Worm (Caenorhabditis elegans) whole organism, young adult: ENCODE measurements around the gene F32D8.5.

Experiments used
- B0035.1 ChIP-seq: sonication (generic microtip); optimal IDR thresholded peaks from 2 replicates; lab custom pipeline; 2016; ENCODE audit warnings: missing genetic modification characterization, mild to moderate bottlenecking, missing compliant biosample characterization, missing genotype, missing genetic modification reagents
- B0336.3 ChIP-seq: fragments of 200-800 bp; sonication (Bioruptor generic); IDR thresholded peaks from 2 replicates; pipeline ENCODE4 v1.3.6; 2022; ENCODE audit warnings: missing genetic modification characterization, missing compliant biosample characterization
- F10E7.11 ChIP-seq: sonication (generic microtip); optimal IDR thresholded peaks from 2 replicates; lab custom pipeline; 2017; ENCODE audit warnings: mild to moderate bottlenecking, missing genetic modification characterization, moderate library complexity, missing compliant biosample characterization
- F23B12.7 ChIP-seq: sonication (generic microtip); optimal IDR thresholded peaks from 2 replicates; lab custom pipeline; 2017; ENCODE audit warnings: missing genetic modification characterization, mild to moderate bottlenecking, missing compliant biosample characterization, antibody characterized with exemption, moderate library complexity; ENCODE audit not compliant: insufficient read depth
- F52B5.7 ChIP-seq: sonication (generic microtip); optimal IDR thresholded peaks from 2 replicates; lab custom pipeline; 2016; ENCODE audit warnings: mild to moderate bottlenecking, missing genetic modification characterization, missing compliant biosample characterization
- K12H6.12 ChIP-seq: fragments of 200-800 bp; sonication (Bioruptor generic); optimal IDR thresholded peaks from 2 replicates; lab custom pipeline; 2018; ENCODE audit warnings: mild to moderate bottlenecking, missing genetic modification characterization, missing compliant biosample characterization
- ZK185.1 ChIP-seq: sonication (generic microtip); optimal IDR thresholded peaks from 2 replicates; lab custom pipeline; 2016; ENCODE audit warnings: mild to moderate bottlenecking, missing genetic modification characterization, missing compliant biosample characterization; ENCODE audit not compliant: poor library complexity, severe bottlenecking
- ama-1 ChIP-seq, 3 experiments: fragments of 150-350 bp in 1 of 3; sonication (generic microtip) in 2 of 3; optimal IDR thresholded peaks; 2 replicates each; lab custom pipeline; 2014 to 2018; ENCODE audit warnings: missing biosample characterization in 2 of 3, missing genetic modification characterization in 2 of 3, missing genetic modification reagents in 2 of 3
- aptf-3 ChIP-seq: fragments of 200-800 bp; sonication (Bioruptor generic); IDR thresholded peaks from 2 replicates; pipeline ENCODE4 v1.3.6; 2022; ENCODE audit warnings: missing genetic modification characterization, missing compliant biosample characterization
- athp-1 ChIP-seq: sonication (generic microtip); optimal IDR thresholded peaks from 2 replicates; lab custom pipeline; 2017; ENCODE audit warnings: mild to moderate bottlenecking, missing genetic modification characterization, missing compliant biosample characterization
- ccch-3 ChIP-seq: fragments of 200-800 bp; sonication (Bioruptor generic); optimal IDR thresholded peaks from 2 replicates; lab custom pipeline; 2018; ENCODE audit warnings: mild to moderate bottlenecking, missing genetic modification characterization, missing compliant biosample characterization
- cebp-1 ChIP-seq, 2 experiments: fragments of 200-800 bp in 1 of 2; sonication (Bioruptor generic) in 1 of 2; sonication (generic microtip) in 1 of 2; IDR thresholded peaks in 1 of 2; optimal IDR thresholded peaks in 1 of 2; 2 replicates each; pipeline versions ENCODE4 v1.3.6 to Lab custom; 2017 to 2022; ENCODE audit warnings: missing compliant biosample characterization in 2 of 2, missing genetic modification characterization in 2 of 2, mild to moderate bottlenecking in 1 of 2, missing genetic modification reagents in 1 of 2, moderate library complexity in 1 of 2
- ceh-100 ChIP-seq: fragments of 200-800 bp; sonication (Bioruptor generic); IDR thresholded peaks from 2 replicates; pipeline ENCODE4 v1.3.6; 2022; ENCODE audit warnings: missing genetic modification reagents, missing genetic modification characterization, missing compliant biosample characterization
- ceh-40 ChIP-seq: fragments of 200-800 bp; sonication (Bioruptor generic); IDR thresholded peaks from 2 replicates; pipeline ENCODE4 v1.3.6; 2022; ENCODE audit warnings: missing genetic modification characterization, missing compliant biosample characterization
- chd-7 ChIP-seq: sonication (generic microtip); optimal IDR thresholded peaks from 2 replicates; lab custom pipeline; 2016; ENCODE audit warnings: mild to moderate bottlenecking, missing genetic modification characterization, moderate library complexity, missing compliant biosample characterization
- dpl-1 ChIP-seq: fragments of 150-350 bp; optimal IDR thresholded peaks from 2 replicates; lab custom pipeline; 2014; ENCODE audit warnings: missing biosample characterization, missing genetic modification reagents, missing genetic modification characterization
- egl-44 ChIP-seq: fragments of 200-800 bp; sonication (Bioruptor generic); IDR thresholded peaks from 2 replicates; pipeline ENCODE4 v1.3.6; 2022; ENCODE audit warnings: missing genetic modification reagents, missing genetic modification characterization, missing compliant biosample characterization
- egrh-3 ChIP-seq: fragments of 200-800 bp; sonication (Bioruptor generic); IDR thresholded peaks from 2 replicates; pipeline ENCODE4 v1.3.6; 2022; ENCODE audit warnings: missing genetic modification reagents, missing genetic modification characterization, missing compliant biosample characterization
- fkh-3 ChIP-seq: sonication (generic microtip); optimal IDR thresholded peaks from 2 replicates; lab custom pipeline; 2016; ENCODE audit warnings: mild to moderate bottlenecking, missing genetic modification characterization, missing compliant biosample characterization
- gei-17 ChIP-seq: fragments of 200-800 bp; sonication (Bioruptor generic); optimal IDR thresholded peaks from 2 replicates; lab custom pipeline; 2018; ENCODE audit warnings: mild to moderate bottlenecking, missing genetic modification characterization, missing compliant biosample characterization
- him-1 ChIP-seq: sonication (generic microtip); optimal IDR thresholded peaks from 2 replicates; lab custom pipeline; 2016; ENCODE audit warnings: missing genotype, missing genetic modification reagents, missing genetic modification characterization, missing compliant biosample characterization
- hlh-26 ChIP-seq: fragments of 200-800 bp; sonication (Bioruptor generic); conservative IDR thresholded peaks from 2 replicates; pipeline ENCODE4 v1.3.6; 2022; ENCODE audit warnings: missing genetic modification reagents, missing genetic modification characterization, missing compliant biosample characterization
- hmg-1.2 ChIP-seq: fragments of 200-800 bp; sonication (Bioruptor generic); IDR thresholded peaks from 2 replicates; pipeline ENCODE4 v1.3.6; 2022; ENCODE audit warnings: missing genetic modification reagents, missing genetic modification characterization, missing compliant biosample characterization
- let-526 ChIP-seq: fragments of 200-800 bp; sonication (Bioruptor generic); IDR thresholded peaks from 2 replicates; pipeline ENCODE4 v1.3.6; 2022; ENCODE audit warnings: missing genetic modification reagents, missing genetic modification characterization, missing compliant biosample characterization
- let-607 ChIP-seq, 2 experiments: fragments of 200-800 bp in 1 of 2; sonication (Bioruptor generic) in 1 of 2; sonication (generic microtip) in 1 of 2; optimal IDR thresholded peaks; 2 replicates each; lab custom pipeline; 2016 to 2018; ENCODE audit warnings: mild to moderate bottlenecking in 2 of 2, missing compliant biosample characterization in 2 of 2, missing genetic modification characterization in 2 of 2, moderate library complexity in 2 of 2, missing genotype in 1 of 2
- lin-40 ChIP-seq: sonication (generic microtip); optimal IDR thresholded peaks from 2 replicates; lab custom pipeline; 2016; ENCODE audit warnings: missing genetic modification characterization, mild to moderate bottlenecking, missing compliant biosample characterization, missing genotype, missing genetic modification reagents
- lir-1 ChIP-seq: fragments of 200-800 bp; sonication (Bioruptor generic); conservative IDR thresholded peaks from 2 replicates; pipeline ENCODE4 v1.3.6; 2022; ENCODE audit warnings: missing genetic modification reagents, missing genetic modification characterization, missing compliant biosample characterization
- lsy-27 ChIP-seq: sonication (generic microtip); optimal IDR thresholded peaks from 2 replicates; lab custom pipeline; 2017; ENCODE audit warnings: missing genetic modification characterization, mild to moderate bottlenecking, missing compliant biosample characterization, antibody characterized with exemption, missing genotype, borderline replicate concordance; ENCODE audit not compliant: insufficient read depth
- madf-10 ChIP-seq: sonication (generic microtip); optimal IDR thresholded peaks from 2 replicates; lab custom pipeline; 2016; ENCODE audit warnings: mild to moderate bottlenecking, missing genetic modification characterization, missing compliant biosample characterization
- madf-6 ChIP-seq: fragments of 200-800 bp; sonication (Bioruptor generic); IDR thresholded peaks from 2 replicates; pipeline ENCODE4 v1.3.6; 2022; ENCODE audit warnings: missing genetic modification reagents, missing genetic modification characterization, missing compliant biosample characterization
- mxl-1 ChIP-seq: sonication (generic microtip); optimal IDR thresholded peaks from 2 replicates; lab custom pipeline; 2016; ENCODE audit warnings: missing genetic modification characterization, missing compliant biosample characterization
- nfyb-1 ChIP-seq: fragments of 200-800 bp; sonication (Bioruptor generic); IDR thresholded peaks from 2 replicates; pipeline ENCODE4 v1.3.6; 2022; ENCODE audit warnings: missing genetic modification reagents, missing genetic modification characterization, missing compliant biosample characterization
- nhr-80 ChIP-seq: sonication (generic microtip); optimal IDR thresholded peaks from 2 replicates; lab custom pipeline; 2016; ENCODE audit warnings: missing genetic modification characterization, missing compliant biosample characterization
- nhr-90 ChIP-seq: sonication (generic microtip); optimal IDR thresholded peaks from 2 replicates; lab custom pipeline; 2016; ENCODE audit warnings: missing genotype, mild to moderate bottlenecking, missing genetic modification characterization, missing compliant biosample characterization
- pbrm-1 ChIP-seq: fragments of 200-800 bp; sonication (Bioruptor generic); IDR thresholded peaks from 2 replicates; pipeline ENCODE4 v1.3.6; 2022; ENCODE audit warnings: missing genetic modification reagents, missing genetic modification characterization, missing compliant biosample characterization
- repo-1 ChIP-seq: sonication (generic microtip); optimal IDR thresholded peaks from 2 replicates; lab custom pipeline; 2017; ENCODE audit warnings: mild to moderate bottlenecking, missing genetic modification characterization, missing compliant biosample characterization
- snpc-1.1 ChIP-seq: sonication (generic microtip); optimal IDR thresholded peaks from 2 replicates; lab custom pipeline; 2017; ENCODE audit warnings: missing genetic modification characterization, mild to moderate bottlenecking, missing compliant biosample characterization, antibody characterized with exemption, moderate library complexity, missing genotype, missing genetic modification reagents; ENCODE audit not compliant: insufficient read depth
- snpc-4 ChIP-seq, 5 experiments: fragments of 150-350 bp in 1 of 5; sonication (generic microtip) in 4 of 5; optimal IDR thresholded peaks; 2 replicates each; lab custom pipeline; 2014 to 2018; ENCODE audit warnings: missing genetic modification characterization in 5 of 5, missing biosample characterization in 3 of 5, antibody characterized with exemption in 2 of 5, mild to moderate bottlenecking in 2 of 5, missing compliant biosample characterization in 2 of 5, missing genotype in 2 of 5, moderate library complexity in 2 of 5, missing genetic modification reagents in 1 of 5
- tbp1 ChIP-seq: fragments of 200-800 bp; sonication (Bioruptor generic); optimal IDR thresholded peaks from 2 replicates; lab custom pipeline; 2018; ENCODE audit warnings: mild to moderate bottlenecking, missing genetic modification characterization, missing compliant biosample characterization
- tlf-1 ChIP-seq: fragments of 200-800 bp; sonication (Bioruptor generic); optimal IDR thresholded peaks from 2 replicates; lab custom pipeline; 2018; ENCODE audit warnings: mild to moderate bottlenecking, missing genetic modification characterization, missing compliant biosample characterization
- zim-3 ChIP-seq: sonication (generic microtip); optimal IDR thresholded peaks from 2 replicates; lab custom pipeline; 2017; ENCODE audit warnings: mild to moderate bottlenecking, missing genetic modification characterization, moderate library complexity, missing compliant biosample characterization
- ztf-22 ChIP-seq: fragments of 200-800 bp; sonication (Bioruptor generic); optimal IDR thresholded peaks from 2 replicates; lab custom pipeline; 2018; ENCODE audit warnings: mild to moderate bottlenecking, missing genetic modification characterization, moderate library complexity, missing compliant biosample characterization
- ztf-26 ChIP-seq: sonication (generic microtip); optimal IDR thresholded peaks from 2 replicates; lab custom pipeline; 2017; ENCODE audit warnings: missing genetic modification characterization, missing compliant biosample characterization
- ztf-28 ChIP-seq: fragments of 200-800 bp; sonication (Bioruptor generic); IDR thresholded peaks from 2 replicates; pipeline ENCODE4 v1.3.6; 2022; ENCODE audit warnings: missing genetic modification reagents, missing genetic modification characterization, missing compliant biosample characterization
- ztf-3 ChIP-seq: fragments of 200-800 bp; sonication (Bioruptor generic); optimal IDR thresholded peaks from 2 replicates; lab custom pipeline; 2018; ENCODE audit warnings: mild to moderate bottlenecking, missing genetic modification characterization, missing compliant biosample characterization
- ztf-6 ChIP-seq: fragments of 200-800 bp; sonication (Bioruptor generic); IDR thresholded peaks from 2 replicates; pipeline ENCODE4 v1.3.6; 2022; ENCODE audit warnings: missing genetic modification reagents, missing genetic modification characterization, missing compliant biosample characterization

Gene F32D8.5

ce11 chrV:10940571-10940991, 46.0 kb downstream of the F32D8.5 start:
- TF ChIP-seq ztf-26 (tag; lab: Kevin White, UChicago), result no peak
- no peak for TF ChIP-seq aptf-3 (GFP tag; lab: Robert Waterston, UW)
- TF ChIP-seq egl-44 (GFP tag; lab: Robert Waterston, UW), result peak; percentile 71
- TF ChIP-seq madf-10 (tag; lab: Kevin White, UChicago), result peak; percentile 62
- no peak for TF ChIP-seq B0035.1 (tag; lab: Kevin White, UChicago)
- TF ChIP-seq ceh-40 (GFP tag; lab: Robert Waterston, UW), result no peak
- TF ChIP-seq snpc-4 (GFP tag; optimal IDR thresholded peaks at IDR 0.05; lab: Kevin White, UChicago), result no peak
- TF ChIP-seq snpc-4 (tag; optimal IDR thresholded peaks at IDR 0.05; lab: Kevin White, UChicago), result peak in 2 of 4 experiments; percentile 31 to 51
- peak; percentile 19 for TF ChIP-seq F23B12.7 (tag; lab: Kevin White, UChicago)
- peak; percentile 55 for TF ChIP-seq lin-40
- TF ChIP-seq ztf-22 (GFP tag; lab: Kevin White, UChicago), result peak; percentile 80
- TF ChIP-seq dpl-1 (GFP tag; lab: Kevin White, UChicago), result no peak
- TF ChIP-seq ceh-100 (GFP tag; lab: Robert Waterston, UW), result no peak
- TF ChIP-seq lsy-27, result no peak
- TF ChIP-seq zim-3 (tag; lab: Kevin White, UChicago), result no peak
- peak; percentile 52 for TF ChIP-seq ZK185.1 (tag; lab: Kevin White, UChicago)
- TF ChIP-seq egrh-3, result no peak
- TF ChIP-seq F10E7.11, result no peak
- peak; percentile 95 for TF ChIP-seq cebp-1 (GFP tag; IDR thresholded peaks at IDR 0.05; lab: Robert Waterston, UW)
- peak; percentile 99 for TF ChIP-seq cebp-1 (tag; optimal IDR thresholded peaks at IDR 0.05; lab: Kevin White, UChicago)
- TF ChIP-seq let-526 (GFP tag; lab: Robert Waterston, UW), result 0 out of 2 replicates have a peak, but pooled peaks have one; percentile 5
- TF ChIP-seq F52B5.7 (tag; lab: Kevin White, UChicago), result no peak
- TF ChIP-seq him-1 (tag; lab: Kevin White, UChicago), result no peak
- TF ChIP-seq snpc-1.1 (tag; lab: Kevin White, UChicago), result no peak
- TF ChIP-seq nhr-80 (tag; lab: Kevin White, UChicago), result peak; percentile 96
- peak; percentile 41 for TF ChIP-seq ama-1 (optimal IDR thresholded peaks at IDR 0.05; lab: Kevin White, UChicago)
- TF ChIP-seq ama-1 (GFP tag; optimal IDR thresholded peaks at IDR 0.05; lab: Kevin White, UChicago), result no peak
- no peak for TF ChIP-seq lir-1 (GFP tag; lab: Robert Waterston, UW)
- TF ChIP-seq madf-6 (GFP tag; lab: Robert Waterston, UW), result no peak
- peak in 1 of 2 experiments; percentile 53 for TF ChIP-seq let-607 (tag; optimal IDR thresholded peaks at IDR 0.05; lab: Kevin White, UChicago)
- TF ChIP-seq hmg-1.2 (GFP tag; lab: Robert Waterston, UW), result peak; percentile 79
- TF ChIP-seq K12H6.12 (tag; lab: Kevin White, UChicago), result peak; percentile 42
- no peak for TF ChIP-seq ccch-3 (GFP tag; lab: Kevin White, UChicago)
- no peak for TF ChIP-seq fkh-3 (tag; lab: Kevin White, UChicago)
- TF ChIP-seq tlf-1 (GFP tag; lab: Kevin White, UChicago), result peak; percentile 42
- TF ChIP-seq nfyb-1 (GFP tag; lab: Robert Waterston, UW), result peak; percentile 68; the same call in 1 of the 2 replicates
- TF ChIP-seq ztf-28, result no peak
- TF ChIP-seq pbrm-1 (GFP tag; lab: Robert Waterston, UW), result peak; percentile 31; the same call in 1 of the 2 replicates
- no peak for TF ChIP-seq athp-1 (tag; lab: Kevin White, UChicago)
- TF ChIP-seq tbp1 (GFP tag; lab: Kevin White, UChicago), result peak; percentile 4
- TF ChIP-seq ztf-3, result no peak
- TF ChIP-seq ztf-6 (GFP tag; lab: Robert Waterston, UW), result no peak
- TF ChIP-seq repo-1 (tag; lab: Kevin White, UChicago), result no peak
- peak; percentile 87 for TF ChIP-seq B0336.3 (GFP tag; lab: Robert Waterston, UW)
- no peak for TF ChIP-seq hlh-26
- peak; percentile 57 for TF ChIP-seq nhr-90 (tag; lab: Kevin White, UChicago)
- TF ChIP-seq chd-7 (tag; lab: Kevin White, UChicago), result peak; percentile 72
- no peak for TF ChIP-seq mxl-1 (tag; lab: Kevin White, UChicago)
- TF ChIP-seq gei-17, result peak; percentile 29
